Worm (Caenorhabditis elegans) whole organism, L2 larva: ENCODE results near the gene cyk-4.

ENCODE experiments used
- F13H6.1 ChIP-seq: sonication (generic microtip); optimal IDR thresholded peaks from 2 replicates; lab custom pipeline; 2016; ENCODE audit warnings: missing genetic modification characterization, missing compliant biosample characterization
- ama-1 ChIP-seq: fragments of 150-350 bp; optimal IDR thresholded peaks from 2 replicates; lab custom pipeline; 2018; ENCODE audit warnings: inconsistent platforms
- ceh-82 ChIP-seq: fragments of 150-350 bp; optimal IDR thresholded peaks from 2 replicates; lab custom pipeline; 2014; ENCODE audit warnings: missing biosample characterization, missing genetic modification characterization
- egl-27 ChIP-seq: sonication (generic microtip); optimal IDR thresholded peaks from 3 replicates; lab custom pipeline; 2017; ENCODE audit warnings: missing biosample characterization, missing genetic modification reagents, missing genetic modification characterization
- elt-1 ChIP-seq: fragments of 150-350 bp; optimal IDR thresholded peaks from 2 replicates; lab custom pipeline; 2014; ENCODE audit warnings: missing biosample characterization, missing genetic modification characterization
- elt-3 ChIP-seq: sonication (generic microtip); optimal IDR thresholded peaks from 2 replicates; lab custom pipeline; 2017; ENCODE audit warnings: missing biosample characterization, missing genetic modification characterization
- lin-39 ChIP-seq: fragments of 150-350 bp; optimal IDR thresholded peaks from 2 replicates; lab custom pipeline; 2014; ENCODE audit warnings: missing biosample characterization, missing genetic modification reagents, missing genetic modification characterization
- nhr-11 ChIP-seq: fragments of 150-350 bp; optimal IDR thresholded peaks from 2 replicates; lab custom pipeline; 2014; ENCODE audit warnings: missing biosample characterization, missing genetic modification characterization
- nhr-77 ChIP-seq: fragments of 150-350 bp; optimal IDR thresholded peaks from 2 replicates; lab custom pipeline; 2014; ENCODE audit warnings: missing biosample characterization, missing genetic modification characterization
- snpc-4 ChIP-seq: fragments of 150-350 bp; optimal IDR thresholded peaks from 2 replicates; lab custom pipeline; 2014; ENCODE audit warnings: missing biosample characterization, missing genetic modification characterization

ce11 chrIII:13762046-13762445 lies 9.0 kb downstream of the cyk-4 start, which contains the start of gene dbn-1:
- TF ChIP-seq egl-27 (tag; lab: Kevin White, UChicago) (no peak), elt-3 (no peak), elt-1 (no peak), F13H6.1 (tag; lab: Kevin White, UChicago) (no peak), ama-1 (lab: Kevin White, UChicago) (no peak), nhr-77 (tag; lab: Kevin White, UChicago) (no peak), snpc-4 (tag; lab: Kevin White, UChicago) (no peak), ceh-82 (tag; lab: Kevin White, UChicago) (no peak), lin-39 (tag; lab: Kevin White, UChicago) (no peak), nhr-11 (tag; lab: Kevin White, UChicago) (no peak)
